Fruit fly (Drosophila melanogaster) whole organism: ENCODE results near the gene CG6287.

Experiments
- Dll ChIP-seq: fragments of >200 bp; optimal IDR thresholded peaks from 2 replicates; lab custom pipeline; 2017
- pan ChIP-seq: fragments of >200 bp; optimal IDR thresholded peaks from 2 replicates; lab custom pipeline; 2017
- psq ChIP-seq: fragments of >200 bp; optimal IDR thresholded peaks from 2 replicates; lab custom pipeline; 2017
- usp ChIP-seq: fragments of >200 bp; optimal IDR thresholded peaks from 2 replicates; lab custom pipeline; 2017; ENCODE audit warnings: missing biosample characterization, missing genetic modification characterization, mixed read lengths

DNA sequence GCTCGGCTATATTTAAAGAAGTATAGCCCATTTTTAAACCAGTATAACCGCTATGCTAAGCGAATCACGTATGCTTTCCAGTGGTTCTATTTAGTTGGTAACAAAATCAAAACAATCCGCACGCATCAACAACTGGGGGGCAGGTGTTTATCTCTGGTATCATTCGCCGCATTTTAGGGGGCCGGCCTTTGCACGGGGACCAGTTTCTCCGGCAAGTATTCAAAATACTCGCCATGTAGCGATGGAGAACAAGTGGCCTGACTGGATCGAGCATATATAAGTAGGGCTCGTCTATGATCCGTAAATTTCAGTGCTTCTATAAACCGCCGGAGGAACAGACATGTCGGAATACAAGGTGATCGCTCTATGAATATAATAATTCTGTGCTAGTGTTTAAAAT is 19.4 kb downstream of the CG6287 start, which contains the start of gene hgo:
- TF ChIP-seq usp (GFP tag; lab: Kevin White, UChicago) (no peak), psq (lab: Kevin White, UChicago) (no peak), pan (lab: Kevin White, UChicago) (no peak), Dll (no peak)
